Worm (Caenorhabditis elegans): ENCODE data around the gene Y39F10A.3.
"Not testable (repeated sequence)": the region's sequence is repeated elsewhere in the genome, so short reads cannot be mapped to it uniquely, and the experiment has no call there.

Y39F10A.3 gene

DNA sequence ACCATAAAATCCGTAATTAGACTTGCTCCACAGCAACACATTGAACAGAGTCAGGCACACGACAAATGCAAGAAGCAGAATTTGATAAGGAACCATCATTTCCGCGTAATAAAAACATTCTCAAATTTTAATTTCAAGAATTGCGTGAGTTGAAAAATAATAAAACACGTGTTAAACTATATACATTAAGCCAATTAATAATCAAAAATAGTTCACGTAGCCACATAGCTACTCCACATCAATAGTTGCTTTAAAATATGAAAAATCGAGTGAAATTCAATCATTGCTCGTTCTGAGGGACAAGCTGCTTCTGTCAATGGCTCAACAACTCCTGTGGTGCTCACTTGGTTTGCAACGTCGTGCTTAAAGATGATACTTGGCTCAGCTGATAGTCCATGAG is at the start of gene Y39F10A.3:
Gene Y39F10A.3 (minus strand): TSS at position 101 of the 400 bp plus-strand sequence.
- TF ChIP-seq nhr-129 (tag; optimal IDR thresholded peaks at IDR 0.05) (no peak), lin-39 (tag; optimal IDR thresholded peaks at IDR 0.05) (no peak), mdl-1 (tag; optimal IDR thresholded peaks at IDR 0.05) (no peak), peb-1 (tag; optimal IDR thresholded peaks at IDR 0.05) (no peak), zag-1 (tag; optimal IDR thresholded peaks at IDR 0.05) (no peak), gmeb-1 (tag; optimal IDR thresholded peaks at IDR 0.05) (no peak), nhr-77 (tag; optimal IDR thresholded peaks at IDR 0.05) (no peak), snpc-4 (tag; optimal IDR thresholded peaks at IDR 0.05) (no peak), nhr-237 (tag; optimal IDR thresholded peaks at IDR 0.05) (no peak), ztf-4 (tag; optimal IDR thresholded peaks at IDR 0.05) (no peak), ama-1 (optimal IDR thresholded peaks at IDR 0.05) (no peak), nhr-11 (tag; optimal IDR thresholded peaks at IDR 0.05) (no peak), ZK546.5 (tag; optimal IDR thresholded peaks at IDR 0.05) (no peak), unc-62 (GFP tag; optimal IDR thresholded peaks at IDR 0.05) (no peak), fos-1 (tag; optimal IDR thresholded peaks at IDR 0.05) (no peak), crh-2 (tag; optimal IDR thresholded peaks at IDR 0.05) (no peak)

ce11 chrII:825521-825920 is 42.7 kb upstream of the Y39F10A.3 start, which contains the start of gene F28A10.1:
TSS of gene F28A10.1 (plus strand) at chrII:825821.
- no peak for TF ChIP-seq ama-1 (optimal IDR thresholded peaks at IDR 0.05)
- no peak for TF ChIP-seq elt-3 (tag; optimal IDR thresholded peaks at IDR 0.05)
- TF ChIP-seq aly-2 (tag; optimal IDR thresholded peaks at IDR 0.05), result no peak
- no peak for TF ChIP-seq sma-3 (GFP tag; optimal IDR thresholded peaks at IDR 0.05)
- no peak for TF ChIP-seq nhr-25 (tag; optimal IDR thresholded peaks at IDR 0.05)
- TF ChIP-seq nhr-10 (tag; optimal IDR thresholded peaks at IDR 0.05), result no peak
- TF ChIP-seq mab-5 (tag; optimal IDR thresholded peaks at IDR 0.05), result no peak
- no peak for TF ChIP-seq nhr-77 (tag; optimal IDR thresholded peaks at IDR 0.05)
- TF ChIP-seq ZK546.5 (tag; optimal IDR thresholded peaks at IDR 0.05), result no peak
- no peak for TF ChIP-seq R02D3.7 (tag; optimal IDR thresholded peaks at IDR 0.05)
- TF ChIP-seq F13H6.1 (tag; optimal IDR thresholded peaks at IDR 0.05), result no peak
- TF ChIP-seq nhr-129 (tag; optimal IDR thresholded peaks at IDR 0.05), result no peak
- TF ChIP-seq ztf-4 (tag; optimal IDR thresholded peaks at IDR 0.05), result no peak
- TF ChIP-seq fos-1 (tag; optimal IDR thresholded peaks at IDR 0.05), result no peak
- TF ChIP-seq blmp-1 (tag; optimal IDR thresholded peaks at IDR 0.05; ENCODE audit: insufficient read depth), result no peak
- no peak for TF ChIP-seq unc-62 (GFP tag; optimal IDR thresholded peaks at IDR 0.05)

DNA sequence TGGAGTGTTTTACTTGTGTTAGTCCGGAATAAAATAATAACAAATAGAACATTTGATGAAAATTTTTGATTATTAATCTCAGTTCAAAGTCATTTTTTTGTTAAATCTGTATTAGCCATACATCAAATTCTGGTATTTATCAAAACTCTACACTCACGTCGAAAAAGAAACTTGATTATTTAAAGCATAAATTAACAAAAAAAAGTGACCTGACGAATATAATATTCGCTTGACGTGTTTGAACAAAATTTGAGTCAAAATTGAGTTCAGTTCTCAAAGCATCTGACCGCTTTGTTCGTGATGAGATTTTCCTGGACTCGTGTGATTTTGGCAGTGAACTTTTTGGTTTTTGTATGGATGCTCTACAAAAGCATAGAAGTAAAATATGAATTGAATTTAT is 40.7 kb upstream of the Y39F10A.3 start, which contains the start of gene F46F5.10:
Gene F46F5.10 (plus strand): TSS at position 301 of the 400 bp plus-strand sequence.
- TF ChIP-seq egl-27 (tag; optimal IDR thresholded peaks at IDR 0.05) (no peak), nhr-6 (tag; optimal IDR thresholded peaks at IDR 0.05) (no peak), Y55F3AM.14 (GFP tag; optimal IDR thresholded peaks at IDR 0.05) (no peak), nhr-129 (tag; optimal IDR thresholded peaks at IDR 0.05) (no peak), lin-13 (GFP tag; optimal IDR thresholded peaks at IDR 0.05) (no peak), blmp-1 (tag; optimal IDR thresholded peaks at IDR 0.05; ENCODE audit: insufficient read depth) (no peak), ZK546.5 (tag; optimal IDR thresholded peaks at IDR 0.05) (no peak), lsy-2 (tag; optimal IDR thresholded peaks at IDR 0.05) (no peak), elt-3 (tag; optimal IDR thresholded peaks at IDR 0.05) (no peak), R02D3.7 (tag; optimal IDR thresholded peaks at IDR 0.05) (no peak), aly-2 (tag; optimal IDR thresholded peaks at IDR 0.05) (no peak), nhr-77 (tag; optimal IDR thresholded peaks at IDR 0.05) (no peak), fos-1 (tag; optimal IDR thresholded peaks at IDR 0.05) (no peak), lin-11 (tag; optimal IDR thresholded peaks at IDR 0.05) (no peak), F13H6.1 (tag; optimal IDR thresholded peaks at IDR 0.05) (no peak), sem-4 (tag; optimal IDR thresholded peaks at IDR 0.05) (no peak)

DNA sequence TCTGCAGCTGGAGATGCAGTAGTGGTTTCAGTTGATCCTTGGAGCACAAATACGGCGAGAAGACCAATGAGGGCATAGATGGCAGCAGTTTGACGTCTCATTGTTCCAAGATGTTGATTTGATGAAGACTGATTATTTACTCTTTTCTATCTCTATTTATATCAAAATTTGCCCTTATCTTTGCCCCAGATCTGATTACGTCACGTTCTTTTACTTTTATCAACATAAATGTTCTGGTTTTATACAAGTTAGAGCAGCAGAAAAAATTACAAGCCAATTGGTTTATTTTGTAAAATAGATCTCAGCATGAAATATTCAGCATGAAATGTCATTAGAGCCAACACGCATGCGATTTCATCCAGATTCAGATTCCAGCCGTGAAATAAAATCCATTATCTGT is 39.9 kb upstream of the Y39F10A.3 start, which contains the start of gene msrp-4:
Gene msrp-4 (minus strand): TSS at position 101 of the 400 bp plus-strand sequence.
- TF ChIP-seq mdl-1 (tag; optimal IDR thresholded peaks at IDR 0.05); R02D3.7 (tag; optimal IDR thresholded peaks at IDR 0.05); sma-9 (GFP tag; optimal IDR thresholded peaks at IDR 0.05); sma-9 (tag; optimal IDR thresholded peaks at IDR 0.05): not testable (repeated sequence)

- no peak for TF ChIP-seq F13H6.1 (tag; optimal IDR thresholded peaks at IDR 0.05)
- TF ChIP-seq aly-2 (tag; optimal IDR thresholded peaks at IDR 0.05), result no peak
- TF ChIP-seq nhr-25 (tag; optimal IDR thresholded peaks at IDR 0.05), result no peak
- no peak for TF ChIP-seq nhr-23 (tag; optimal IDR thresholded peaks at IDR 0.05)
- no peak for TF ChIP-seq lin-13 (GFP tag; optimal IDR thresholded peaks at IDR 0.05)
- TF ChIP-seq peb-1 (tag; optimal IDR thresholded peaks at IDR 0.05), result no peak
Measured at ce11 chrII:821514-821913, 38.7 kb upstream of the Y39F10A.3 start, which contains the start of gene F46F5.8. TSS of gene F46F5.8 (minus strand) at chrII:821614.
